Fruit fly (Drosophila melanogaster): Measurements from ENCODE around the gene dib.

The dib gene

dm6 chr3L:4061921-4062474 is at the start of gene dib:
dib (plus strand) TSS chr3L:4062292.
- TF ChIP-seq psq (optimal IDR thresholded peaks at IDR 0.05) = no peak
- no peak for TF ChIP-seq h (optimal IDR thresholded peaks at IDR 0.05)
- TF ChIP-seq insv (optimal IDR thresholded peaks at IDR 0.05) = no peak
- no peak for TF ChIP-seq ttk (optimal IDR thresholded peaks at IDR 0.05)
- TF ChIP-seq Sin3A (optimal IDR thresholded peaks at IDR 0.05) = no peak
- TF ChIP-seq Myc (optimal IDR thresholded peaks at IDR 0.05) = no peak

- TF ChIP-seq insv (optimal IDR thresholded peaks at IDR 0.05) = no peak
- TF ChIP-seq Myc (optimal IDR thresholded peaks at IDR 0.05) = no peak
- no peak for TF ChIP-seq h (optimal IDR thresholded peaks at IDR 0.05)
- TF ChIP-seq psq (optimal IDR thresholded peaks at IDR 0.05) = no peak
- no peak for TF ChIP-seq ttk (optimal IDR thresholded peaks at IDR 0.05)
These were observed 47.7 kb upstream of the dib start for dm6 chr3L:4014349-4014748.

- TF ChIP-seq insv (optimal IDR thresholded peaks at IDR 0.05) (no peak), Sin3A (optimal IDR thresholded peaks at IDR 0.05) (no peak), ttk (optimal IDR thresholded peaks at IDR 0.05) (no peak), h (optimal IDR thresholded peaks at IDR 0.05) (no peak), Myc (optimal IDR thresholded peaks at IDR 0.05) (no peak), psq (optimal IDR thresholded peaks at IDR 0.05) (no peak)
These were observed 45.3 kb upstream of the dib start for dm6 chr3L:4016754-4017153.

- TF ChIP-seq ttk (optimal IDR thresholded peaks at IDR 0.05) (no peak), Sin3A (optimal IDR thresholded peaks at IDR 0.05) (no peak), insv (optimal IDR thresholded peaks at IDR 0.05) (no peak), Myc (optimal IDR thresholded peaks at IDR 0.05) (no peak), h (optimal IDR thresholded peaks at IDR 0.05) (no peak), psq (optimal IDR thresholded peaks at IDR 0.05) (no peak)
These were observed 43.7 kb upstream of the dib start, which contains the start of gene FoxL1 for dm6 chr3L:4018228-4018928. FoxL1 (plus strand) TSS chr3L:4018878.

dm6 chr3L:4021260-4021831 is 40.7 kb upstream of the dib start, which contains the start of gene Mul1:
Mul1 (plus strand) TSS chr3L:4021457.
- TF ChIP-seq ttk (optimal IDR thresholded peaks at IDR 0.05) (no peak), h (optimal IDR thresholded peaks at IDR 0.05) (no peak), psq (optimal IDR thresholded peaks at IDR 0.05) (no peak), Myc (optimal IDR thresholded peaks at IDR 0.05) (no peak), Sin3A (optimal IDR thresholded peaks at IDR 0.05) (no peak), insv (optimal IDR thresholded peaks at IDR 0.05) (no peak)

- TF ChIP-seq psq (optimal IDR thresholded peaks at IDR 0.05) (no peak), ttk (optimal IDR thresholded peaks at IDR 0.05) (no peak), insv (optimal IDR thresholded peaks at IDR 0.05) (no peak), Myc (optimal IDR thresholded peaks at IDR 0.05) (no peak), h (optimal IDR thresholded peaks at IDR 0.05) (no peak), Sin3A (optimal IDR thresholded peaks at IDR 0.05) (no peak)
These were observed 37.6 kb upstream of the dib start for dm6 chr3L:4024464-4024863.

dm6 chr3L:4025738-4026505 is 36.2 kb upstream of the dib start, which contains the start of gene CG11594:
CG11594 (minus strand) TSS chr3L:4026011.
- TF ChIP-seq Myc (optimal IDR thresholded peaks at IDR 0.05) (no peak), h (optimal IDR thresholded peaks at IDR 0.05) (no peak), ttk (optimal IDR thresholded peaks at IDR 0.05) (no peak), Sin3A (optimal IDR thresholded peaks at IDR 0.05) (no peak)

dm6 chr3L:4026506-4026868 is 35.6 kb upstream of the dib start, which contains the start of gene Gr64a:
Gr64a (plus strand) TSS chr3L:4026769.
- TF ChIP-seq h (optimal IDR thresholded peaks at IDR 0.05) = no peak
- no peak for TF ChIP-seq Myc (optimal IDR thresholded peaks at IDR 0.05)
- TF ChIP-seq psq (optimal IDR thresholded peaks at IDR 0.05) = no peak
- no peak for TF ChIP-seq Sin3A (optimal IDR thresholded peaks at IDR 0.05)

dm6 chr3L:4028305-4028704 is 33.8 kb upstream of the dib start, which contains the start of the genes Gr64b and Gr64c:
Gr64b (plus strand) TSS chr3L:4028605.
Gr64c (plus strand) TSS chr3L:4028605.
- no peak for TF ChIP-seq ttk (optimal IDR thresholded peaks at IDR 0.05)

- TF ChIP-seq insv (optimal IDR thresholded peaks at IDR 0.05) = no peak
- TF ChIP-seq Myc (optimal IDR thresholded peaks at IDR 0.05) = no peak
- no peak for TF ChIP-seq h (optimal IDR thresholded peaks at IDR 0.05)
- no peak for TF ChIP-seq psq (optimal IDR thresholded peaks at IDR 0.05)
- no peak for TF ChIP-seq ttk (optimal IDR thresholded peaks at IDR 0.05)
- no peak for TF ChIP-seq Sin3A (optimal IDR thresholded peaks at IDR 0.05)
These were observed 30.3 kb upstream of the dib start, which contains the start of the genes Gr64d and Gr64e for dm6 chr3L:4031762-4032161. Gr64d (plus strand) TSS chr3L:4032062. Gr64e (plus strand) TSS chr3L:4032141.

dm6 chr3L:4035499-4035898 is 26.6 kb upstream of the dib start, which contains the start of gene Gr64f:
Gr64f (plus strand) TSS chr3L:4035799.
- no peak for TF ChIP-seq Myc (optimal IDR thresholded peaks at IDR 0.05)
- no peak for TF ChIP-seq Sin3A (optimal IDR thresholded peaks at IDR 0.05)
- no peak for TF ChIP-seq h (optimal IDR thresholded peaks at IDR 0.05)
- no peak for TF ChIP-seq insv (optimal IDR thresholded peaks at IDR 0.05)
- no peak for TF ChIP-seq psq (optimal IDR thresholded peaks at IDR 0.05)
- TF ChIP-seq ttk (optimal IDR thresholded peaks at IDR 0.05) = no peak
